Worm (Caenorhabditis elegans): ENCODE data around the gene idpc-3.
A peak's percentile ranks its signal among the peaks of the same experiment; 100 is the strongest.

The idpc-3 gene

DNA sequence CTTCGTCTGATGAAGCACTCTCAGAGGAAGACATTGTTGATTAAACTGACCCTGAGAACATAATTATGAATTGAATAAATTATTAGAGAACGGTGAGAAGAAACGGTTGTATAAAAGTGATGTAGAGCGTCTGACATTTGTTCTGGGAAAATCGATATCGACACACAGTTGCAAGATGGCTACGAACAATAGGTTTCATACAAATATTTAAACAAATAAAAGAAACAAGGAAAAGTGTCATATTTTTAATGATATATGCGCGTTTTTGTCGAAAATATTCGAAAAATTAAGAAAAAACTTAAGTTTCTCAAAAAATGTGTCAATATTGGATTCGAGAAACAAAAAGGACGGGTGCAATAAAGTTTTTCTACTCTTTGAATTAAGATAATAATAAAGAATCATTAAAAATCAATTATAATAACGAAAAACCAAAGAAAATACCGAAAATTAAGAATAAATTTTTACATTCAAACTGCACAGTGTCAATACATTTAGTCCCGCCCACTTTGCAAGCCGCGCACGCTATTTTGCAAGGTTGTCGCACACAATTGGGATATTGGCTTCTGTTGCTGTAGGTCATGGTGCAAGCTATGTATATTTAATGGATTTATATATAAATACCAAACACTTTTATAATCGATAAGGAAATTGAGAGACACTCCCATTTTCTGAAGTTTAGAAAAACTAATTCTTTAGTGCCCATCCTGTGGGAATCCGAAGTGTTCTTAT is 46.3 kb downstream of the idpc-3 start, which contains the start of gene rtfo-1:
Gene rtfo-1, minus strand, starts transcription at position 51 of the 729 bp plus-strand sequence.
- TF ChIP-seq Y5F2A.4 (GFP tag; optimal IDR thresholded peaks at IDR 0.05) (no peak), madf-5 (GFP tag; IDR thresholded peaks at IDR 0.05) (no peak), jun-1 (tag; optimal IDR thresholded peaks at IDR 0.05) (no peak), hmg-1.1 (GFP tag; IDR thresholded peaks at IDR 0.05) (peak; percentile 52; the same call in 1 of the 2 replicates), nhr-6 (tag; optimal IDR thresholded peaks at IDR 0.05) (peak; percentile 25), mes-2 (tag; optimal IDR thresholded peaks at IDR 0.05; ENCODE audit: poor library complexity, severe bottlenecking) (peak; percentile 86), dpl-1 (GFP tag; optimal IDR thresholded peaks at IDR 0.05) (peak; percentile 32), spr-1 (tag; optimal IDR thresholded peaks at IDR 0.05) (peak; percentile 45), nhr-102 (tag; optimal IDR thresholded peaks at IDR 0.05) (peak; percentile 8), pha-4 (GFP tag; IDR thresholded peaks at IDR 0.05) (no peak), pha-4 (tag; optimal IDR thresholded peaks at IDR 0.05) (peak; percentile 24), unc-130 (GFP tag; optimal IDR thresholded peaks at IDR 0.05) (peak; percentile 5), mep-1 (tag; optimal IDR thresholded peaks at IDR 0.05) (peak; percentile 58), F49E8.2 (tag; optimal IDR thresholded peaks at IDR 0.05; ENCODE audit: borderline replicate concordance) (no peak), hlh-30 (tag; optimal IDR thresholded peaks at IDR 0.05; ENCODE audit: insufficient read depth) (peak; percentile 12)
